Worm (Caenorhabditis elegans): Measurements from ENCODE around the gene F14H3.14.

DNA sequence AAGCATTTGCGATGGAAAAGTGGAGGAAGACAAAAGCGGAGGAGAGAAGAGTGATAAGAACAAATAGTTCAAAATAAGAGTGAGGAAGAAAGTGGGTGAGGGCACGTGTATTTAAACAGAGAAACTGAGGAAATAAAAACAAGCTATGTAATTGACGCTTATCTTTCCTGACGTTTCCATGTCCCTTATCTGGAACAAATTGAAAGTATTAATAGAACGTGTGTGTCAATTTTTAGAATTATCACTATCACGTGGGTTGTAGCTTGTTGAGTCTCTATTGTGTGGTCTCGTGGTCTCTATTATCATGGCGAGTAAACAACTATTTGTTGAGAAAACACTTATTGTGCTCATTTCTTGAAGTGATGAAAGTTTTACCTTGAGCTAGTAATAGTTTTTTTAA, 16.9 kb downstream of the F14H3.14 start, which contains the start of gene T10C6.15:
- TF ChIP-seq elt-3 (tag; optimal IDR thresholded peaks at IDR 0.05) (no peak), sox-4 (tag; optimal IDR thresholded peaks at IDR 0.05) (no peak), nhr-11 (tag; optimal IDR thresholded peaks at IDR 0.05) (no peak), skn-1 (tag; optimal IDR thresholded peaks at IDR 0.05) (no peak), zag-1 (tag; optimal IDR thresholded peaks at IDR 0.05) (no peak)
